Fruit fly (Drosophila melanogaster) whole organism, embryonic: ENCODE measurements around the gene Grd.

ENCODE experiments used
- Antp ChIP-seq: fragments of 200-800 bp; sonication (Bioruptor generic); optimal IDR thresholded peaks from 3 replicates; lab custom pipeline; 2016; ENCODE audit warnings: missing biosample characterization, missing genetic modification characterization
- B-H1 ChIP-seq: fragments of 200-800 bp; sonication (Bioruptor generic); IDR thresholded peaks from 3 replicates; pipeline ENCODE4 v1.3.6; 2022; ENCODE audit warnings: missing biosample characterization, missing genetic modification characterization
- BEAF-32 ChIP-seq: fragments of 200-800 bp; sonication (Bioruptor generic); optimal IDR thresholded peaks from 3 replicates; lab custom pipeline; 2017; ENCODE audit warnings: missing biosample characterization, missing genetic modification characterization, mild to moderate bottlenecking, moderate library complexity, missing genetic modification reagents
- CG10321 ChIP-seq: fragments of 200-800 bp; sonication (Bioruptor generic); IDR thresholded peaks from 2 replicates; pipeline ENCODE4 v1.3.6; 2022; ENCODE audit warnings: missing biosample characterization, missing genetic modification characterization
- CG11696 ChIP-seq: fragments of 200-800 bp; sonication (Bioruptor generic); IDR thresholded peaks from 2 replicates; pipeline ENCODE4 v1.3.6; 2022; ENCODE audit warnings: missing biosample characterization, missing genetic modification characterization
- CG12104 ChIP-seq: fragments of 200-800 bp; sonication (Bioruptor generic); optimal IDR thresholded peaks from 3 replicates; lab custom pipeline; 2016; ENCODE audit warnings: missing biosample characterization, missing genetic modification characterization
- CG12744 ChIP-seq: fragments of 200-800 bp; sonication (Bioruptor generic); optimal IDR thresholded peaks from 2 replicates; lab custom pipeline; 2016; ENCODE audit warnings: missing biosample characterization, missing genetic modification characterization
- CG13624 ChIP-seq: fragments of 200-800 bp; sonication (Bioruptor generic); optimal IDR thresholded peaks from 2 replicates; lab custom pipeline; 2016; ENCODE audit warnings: missing biosample characterization, missing genetic modification characterization
- CG15601 ChIP-seq: fragments of 200-800 bp; sonication (Bioruptor generic); optimal IDR thresholded peaks from 3 replicates; lab custom pipeline; 2019; ENCODE audit warnings: missing biosample characterization, mild to moderate bottlenecking, missing genetic modification characterization, moderate library complexity
- CG32532 ChIP-seq: fragments of 200-800 bp; sonication (Bioruptor generic); IDR thresholded peaks from 2 replicates; pipeline ENCODE4 v1.3.6; 2022; ENCODE audit warnings: missing biosample characterization, missing genetic modification characterization
- CG34224 ChIP-seq: fragments of 200-800 bp; sonication (Bioruptor generic); IDR thresholded peaks from 3 replicates; pipeline ENCODE4 v1.3.6; 2022; ENCODE audit warnings: missing biosample characterization, missing genetic modification characterization; ENCODE audit not compliant: partially characterized antibody
- CG4328 ChIP-seq: fragments of 200-800 bp; sonication (Bioruptor generic); optimal IDR thresholded peaks from 3 replicates; lab custom pipeline; 2017; ENCODE audit warnings: missing biosample characterization, missing genetic modification reagents, missing genetic modification characterization
- CG4360 ChIP-seq: fragments of 200-800 bp; sonication (Bioruptor generic); IDR thresholded peaks from 2 replicates; pipeline ENCODE4 v1.3.6; 2022; ENCODE audit warnings: missing biosample characterization, missing genetic modification characterization
- CG4730 ChIP-seq: fragments of 200-800 bp; sonication (Bioruptor generic); IDR thresholded peaks from 2 replicates; pipeline ENCODE4 v1.3.6; 2022; ENCODE audit warnings: missing biosample characterization, missing genetic modification characterization
- CG4820 ChIP-seq: fragments of 200-800 bp; sonication (Bioruptor generic); optimal IDR thresholded peaks from 3 replicates; lab custom pipeline; 2016; ENCODE audit warnings: missing biosample characterization, missing genetic modification characterization
- CG7357 ChIP-seq: fragments of 200-800 bp; sonication (Bioruptor generic); IDR thresholded peaks from 3 replicates; pipeline ENCODE4 v1.3.6; 2022; ENCODE audit warnings: missing biosample characterization, missing genetic modification characterization
- CG7928 ChIP-seq: fragments of 200-800 bp; sonication (Bioruptor generic); optimal IDR thresholded peaks from 2 replicates; lab custom pipeline; 2017; ENCODE audit warnings: missing biosample characterization, mild to moderate bottlenecking, missing genetic modification characterization
- CG8290 ChIP-seq, 3 experiments: fragments of 200-800 bp; sonication (Bioruptor generic); optimal IDR thresholded peaks; 2 replicates each; lab custom pipeline; 2016 to 2019; ENCODE audit warnings: missing biosample characterization in 3 of 3, missing genetic modification characterization in 3 of 3, mild to moderate bottlenecking in 2 of 3, moderate library complexity in 1 of 3
- CG8944 ChIP-seq: fragments of 200-800 bp; sonication (Bioruptor generic); optimal IDR thresholded peaks from 3 replicates; lab custom pipeline; 2016; ENCODE audit warnings: missing biosample characterization, missing genetic modification characterization
- CrebB ChIP-seq: fragments of 200-800 bp; sonication (Bioruptor generic); optimal IDR thresholded peaks from 3 replicates; lab custom pipeline; 2018; ENCODE audit warnings: missing biosample characterization, mild to moderate bottlenecking, missing genetic modification characterization
- Dbx ChIP-seq: fragments of 200-800 bp; sonication (Bioruptor generic); IDR thresholded peaks from 3 replicates; pipeline ENCODE4 v1.3.6; 2022; ENCODE audit warnings: missing biosample characterization, missing genetic modification characterization
- Dll ChIP-seq: fragments of 200-800 bp; sonication (Bioruptor generic); IDR thresholded peaks from 4 replicates; pipeline ENCODE4 v1.3.6; 2022; ENCODE audit warnings: missing biosample characterization, missing genetic modification characterization; ENCODE audit not compliant: partially characterized antibody
- Dref ChIP-seq: fragments of 200-800 bp; sonication (Bioruptor generic); IDR thresholded peaks from 2 replicates; pipeline ENCODE4 v1.3.6; 2022; ENCODE audit warnings: missing biosample characterization, missing genetic modification characterization
- Gsc ChIP-seq: fragments of 200-800 bp; sonication (Bioruptor generic); IDR thresholded peaks from 2 replicates; pipeline ENCODE4 v1.3.6; 2022; ENCODE audit warnings: missing biosample characterization, missing genetic modification characterization
- Hey ChIP-seq: fragments of 200-800 bp; sonication (Bioruptor generic); optimal IDR thresholded peaks from 3 replicates; lab custom pipeline; 2018; ENCODE audit warnings: missing biosample characterization, mild to moderate bottlenecking, missing genetic modification characterization
- Hmr ChIP-seq: fragments of 200-800 bp; sonication (Bioruptor generic); optimal IDR thresholded peaks from 3 replicates; lab custom pipeline; 2017; ENCODE audit warnings: mild to moderate bottlenecking, missing biosample characterization, missing genetic modification reagents, missing genetic modification characterization
- Hr39 ChIP-seq: fragments of >200 bp; optimal IDR thresholded peaks from 2 replicates; lab custom pipeline; 2017
- Lim3 ChIP-seq: fragments of 200-800 bp; sonication (Bioruptor generic); IDR thresholded peaks from 2 replicates; pipeline ENCODE4 v1.3.6; 2022; ENCODE audit warnings: missing biosample characterization, missing genetic modification characterization
- Mrtf ChIP-seq: fragments of 200-800 bp; sonication (Bioruptor generic); IDR thresholded peaks from 3 replicates; pipeline ENCODE4 v1.3.6; 2022; ENCODE audit warnings: missing biosample characterization, missing genetic modification characterization
- Nf-YB ChIP-seq: fragments of 200-800 bp; sonication (Bioruptor generic); optimal IDR thresholded peaks from 3 replicates; lab custom pipeline; 2019; ENCODE audit warnings: missing biosample characterization, mild to moderate bottlenecking, missing genetic modification characterization, moderate library complexity
- Oaz ChIP-seq: fragments of 200-800 bp; sonication (Bioruptor generic); IDR thresholded peaks from 2 replicates; pipeline ENCODE4 v1.3.6; 2022; ENCODE audit warnings: missing biosample characterization, missing genetic modification characterization
- Ptx1 ChIP-seq: fragments of 200-800 bp; sonication (Bioruptor generic); IDR thresholded peaks from 2 replicates; pipeline ENCODE4 v1.3.6; 2022; ENCODE audit warnings: missing biosample characterization, missing genetic modification characterization
- Ravus ChIP-seq: fragments of 200-800 bp; sonication (Bioruptor generic); IDR thresholded peaks from 2 replicates; pipeline ENCODE4 v1.3.6; 2022; ENCODE audit warnings: missing biosample characterization, missing genetic modification characterization
- Stat92E ChIP-seq, 3 experiments: fragments of >200 bp in 2 of 3; fragments of 200-800 bp in 1 of 3; sonication (Bioruptor generic) in 1 of 3; optimal IDR thresholded peaks; 2 replicates each; lab custom pipeline; 2017 to 2019; ENCODE audit warnings: missing biosample characterization in 3 of 3, missing genetic modification characterization in 3 of 3, mild to moderate bottlenecking in 1 of 3, moderate library complexity in 1 of 3
- cas ChIP-seq: fragments of 200-800 bp; sonication (Bioruptor generic); IDR thresholded peaks from 2 replicates; pipeline ENCODE4 v1.3.6; 2022; ENCODE audit warnings: missing biosample characterization, missing genetic modification characterization
- caup ChIP-seq: fragments of 200-800 bp; sonication (Bioruptor generic); optimal IDR thresholded peaks from 3 replicates; lab custom pipeline; 2017; ENCODE audit warnings: missing biosample characterization, mild to moderate bottlenecking, missing genetic modification characterization, moderate library complexity; ENCODE audit not compliant: severe bottlenecking
- dmrt99B ChIP-seq: fragments of 200-800 bp; sonication (Bioruptor generic); optimal IDR thresholded peaks from 2 replicates; lab custom pipeline; 2018; ENCODE audit warnings: missing biosample characterization, mild to moderate bottlenecking, missing genetic modification characterization, moderate library complexity
- gcm2 ChIP-seq: fragments of 200-800 bp; sonication (Bioruptor generic); optimal IDR thresholded peaks from 2 replicates; lab custom pipeline; 2016; ENCODE audit warnings: missing biosample characterization, missing genetic modification characterization
- gem ChIP-seq: fragments of 200-800 bp; sonication (Bioruptor generic); optimal IDR thresholded peaks from 2 replicates; lab custom pipeline; 2019; ENCODE audit warnings: missing biosample characterization, mild to moderate bottlenecking, missing genetic modification characterization, moderate library complexity
- grn ChIP-seq: fragments of 200-800 bp; sonication (Bioruptor generic); optimal IDR thresholded peaks from 3 replicates; lab custom pipeline; 2017; ENCODE audit warnings: missing biosample characterization, missing genetic modification characterization
- kay ChIP-seq: fragments of 200-800 bp; sonication (Bioruptor generic); optimal IDR thresholded peaks from 2 replicates; lab custom pipeline; 2016; ENCODE audit warnings: missing biosample characterization, missing genetic modification characterization
- lmd ChIP-seq: fragments of 200-800 bp; sonication (Bioruptor generic); IDR thresholded peaks from 2 replicates; pipeline ENCODE4 v1.3.6; 2022; ENCODE audit warnings: missing biosample characterization, missing genetic modification characterization
- nom ChIP-seq: fragments of 200-800 bp; sonication (Bioruptor generic); optimal IDR thresholded peaks from 2 replicates; lab custom pipeline; 2017; ENCODE audit warnings: missing biosample characterization, missing genetic modification characterization, mild to moderate bottlenecking, moderate library complexity, missing genetic modification reagents
- scrt ChIP-seq: fragments of 200-800 bp; sonication (Bioruptor generic); optimal IDR thresholded peaks from 2 replicates; lab custom pipeline; 2018; ENCODE audit warnings: missing biosample characterization, mild to moderate bottlenecking, missing genetic modification characterization, moderate library complexity
- sens-2 ChIP-seq: fragments of 200-800 bp; sonication (Bioruptor generic); IDR thresholded peaks from 2 replicates; pipeline ENCODE4 v1.3.6; 2022; ENCODE audit warnings: missing biosample characterization, missing genetic modification characterization
- tio ChIP-seq: fragments of 200-800 bp; sonication (Bioruptor generic); optimal IDR thresholded peaks from 2 replicates; lab custom pipeline; 2017; ENCODE audit warnings: missing biosample characterization, missing genetic modification characterization, inconsistent platforms
- tx ChIP-seq: fragments of 200-800 bp; sonication (Bioruptor generic); optimal IDR thresholded peaks from 2 replicates; lab custom pipeline; 2016; ENCODE audit warnings: missing biosample characterization, missing genetic modification characterization
- wdn ChIP-seq: fragments of 200-800 bp; sonication (Bioruptor generic); IDR thresholded peaks from 2 replicates; pipeline ENCODE4 v1.3.6; 2022; ENCODE audit warnings: missing biosample characterization, missing genetic modification characterization
- zf30C ChIP-seq: fragments of 200-800 bp; sonication (Bioruptor generic); optimal IDR thresholded peaks from 3 replicates; lab custom pipeline; 2018; ENCODE audit warnings: missing biosample characterization, mild to moderate bottlenecking, missing genetic modification characterization

Grd gene

DNA sequence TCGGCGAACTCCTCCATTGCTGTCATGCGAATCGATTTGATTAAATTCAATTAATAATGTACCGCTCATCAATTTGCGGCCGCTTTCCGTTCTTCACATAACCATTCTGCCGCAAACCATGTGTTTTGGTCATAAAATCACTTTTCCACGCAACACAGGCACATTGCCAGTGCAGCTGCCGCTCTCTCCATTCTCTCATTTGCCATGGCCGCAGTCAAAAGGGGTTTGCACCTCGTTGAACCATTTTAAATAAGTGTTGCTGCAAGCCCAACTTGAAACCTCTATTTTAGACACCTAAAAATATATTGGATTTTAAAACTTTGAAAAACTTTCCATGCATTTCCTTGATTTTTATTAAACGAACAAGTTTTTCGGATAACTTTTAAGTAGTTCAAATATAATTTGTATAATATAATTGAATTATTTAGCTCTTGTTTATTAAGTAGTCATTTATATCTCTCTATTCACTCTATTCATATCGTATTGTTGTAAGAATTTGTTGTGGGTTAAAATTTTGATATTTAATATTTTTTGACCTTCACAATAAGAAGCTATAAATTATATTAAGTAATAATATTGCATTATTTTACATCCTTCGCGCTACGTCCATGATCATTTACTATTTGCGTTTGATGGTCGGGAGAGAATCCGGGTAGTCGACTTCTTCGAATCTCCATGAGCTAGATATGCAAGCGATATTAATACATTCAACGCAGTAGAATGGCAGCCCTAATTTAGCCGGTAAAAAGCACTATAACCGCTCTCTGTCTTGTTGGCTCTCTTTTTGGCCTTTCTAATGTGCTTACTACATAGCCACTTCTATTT, 33.7 kb downstream of the Grd start, which contains the start of gene CG5535 (continued):
- TF ChIP-seq CG12744 (GFP tag; lab: Kevin White, UChicago) (no peak), B-H1 (GFP tag; lab: Robert Waterston, UW) (peak; percentile 33; the same call in 2 of the 3 replicates), BEAF-32 (GFP tag; lab: Kevin White, UChicago) (no peak), CG13624 (GFP tag; lab: Kevin White, UChicago) (peak; percentile 30), CG7357 (GFP tag; lab: Robert Waterston, UW) (peak; percentile 53; the same call in 2 of the 3 replicates), Ptx1 (GFP tag; lab: Robert Waterston, UW) (peak; percentile 60), Nf-YB (GFP tag; lab: Kevin White, UChicago) (peak; percentile 73), CG12104 (GFP tag; lab: Kevin White, UChicago) (peak; percentile 78), Oaz (GFP tag; lab: Robert Waterston, UW) (peak; percentile 47), nom (peak; percentile 17), CG4820 (peak; percentile 42), zf30C (GFP tag; lab: Kevin White, UChicago) (no peak), CG7928 (GFP tag; lab: Kevin White, UChicago) (no peak), CG32532 (GFP tag; lab: Robert Waterston, UW) (peak; percentile 71), Dll (GFP tag; lab: Robert Waterston, UW) (no peak), scrt (GFP tag; lab: Kevin White, UChicago) (peak; percentile 43), Stat92E (GFP tag; optimal IDR thresholded peaks at IDR 0.05; lab: Kevin White, UChicago) (peak in 1 of 3 experiments; percentile 12), tio (GFP tag; lab: Kevin White, UChicago) (peak; percentile 94), gcm2 (GFP tag; lab: Kevin White, UChicago) (no peak), Gsc (GFP tag; lab: Robert Waterston, UW) (no peak), CG4360 (GFP tag; lab: Robert Waterston, UW) (no peak), Mrtf (GFP tag; lab: Robert Waterston, UW) (peak; percentile 55; the same call in 2 of the 3 replicates), Hey (no peak), Hr39 (lab: Kevin White, UChicago) (no peak), CG4328 (GFP tag; lab: Kevin White, UChicago) (peak; percentile 73), gem (tag; lab: Kevin White, UChicago) (peak; percentile 90), CG15601 (peak; percentile 82), Ravus (GFP tag; lab: Robert Waterston, UW) (peak; percentile 8; the same call in 1 of the 2 replicates), Antp (GFP tag; lab: Kevin White, UChicago) (peak; percentile 73), Dbx (no peak; the same call in 1 of the 3 replicates), sens-2 (GFP tag; lab: Robert Waterston, UW) (no peak), caup (peak; percentile 56), tx (GFP tag; lab: Kevin White, UChicago) (no peak), Hmr (peak; percentile 81), cas (GFP tag; lab: Robert Waterston, UW) (peak; percentile 26; the same call in 1 of the 2 replicates), kay (peak; percentile 37), CG4730 (peak; percentile 44), CG34224 (GFP tag; lab: Robert Waterston, UW) (0 out of 3 replicates have a peak, but pooled peaks have one; percentile 14), CG10321 (no peak), wdn (peak; percentile 76), CrebB (tag; lab: Kevin White, UChicago) (no peak), CG11696 (0 out of 2 replicates have a peak, but pooled peaks have one; percentile 14), lmd (peak; percentile 67), Lim3 (GFP tag; lab: Robert Waterston, UW) (no peak), CG8944 (peak; percentile 47), dmrt99B (tag; lab: Kevin White, UChicago) (peak; percentile 85), Dref (GFP tag; lab: Robert Waterston, UW) (no peak), CG8290 (GFP tag; optimal IDR thresholded peaks at IDR 0.05; lab: Kevin White, UChicago) (peak; percentile 29), CG8290 (tag; optimal IDR thresholded peaks at IDR 0.05; lab: Kevin White, UChicago) (peak in 1 of 2 experiments; percentile 94), grn (GFP tag; lab: Kevin White, UChicago) (no peak)
